Worm (Caenorhabditis elegans): Measurements from ENCODE around the gene trpp-4.

DNA sequence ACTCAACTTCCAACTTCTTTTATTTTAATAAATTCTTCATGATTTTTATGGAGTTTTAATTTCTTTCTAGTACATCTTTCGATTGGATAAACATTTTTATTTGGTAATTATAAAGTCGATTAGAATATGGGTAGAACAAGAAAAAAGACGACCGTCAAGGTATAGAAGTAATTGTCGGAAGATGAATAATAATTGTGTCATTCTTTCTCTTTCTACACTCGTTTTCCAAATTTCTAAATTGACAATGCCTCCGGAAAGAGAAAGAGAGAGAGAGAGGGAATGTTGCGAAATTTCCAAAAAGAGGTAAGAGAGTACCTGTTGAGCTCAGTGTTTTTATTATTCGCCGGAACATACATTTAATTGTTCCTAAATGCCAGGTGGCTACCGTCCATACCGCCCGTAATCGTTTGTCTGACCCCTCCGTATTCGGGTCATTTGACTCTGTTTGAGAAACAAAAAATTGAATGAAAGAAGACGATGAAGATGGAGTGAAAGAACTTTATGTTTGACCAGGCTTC is 18.2 kb upstream of the trpp-4 start, which contains the start of gene E02C12.12:
- TF ChIP-seq ama-1 (optimal IDR thresholded peaks at IDR 0.05) (no peak), mec-3 (tag; optimal IDR thresholded peaks at IDR 0.05; ENCODE audit: borderline replicate concordance) (no peak), sox-2 (GFP tag; IDR thresholded peaks at IDR 0.05) (no peak), lin-11 (tag; optimal IDR thresholded peaks at IDR 0.05) (no peak), ceh-34 (tag; optimal IDR thresholded peaks at IDR 0.05) (no peak), pqm-1 (tag; optimal IDR thresholded peaks at IDR 0.05) (no peak), ahr-1 (tag; optimal IDR thresholded peaks at IDR 0.05) (no peak), unc-42 (tag; optimal IDR thresholded peaks at IDR 0.05) (no peak), dmd-4 (tag; optimal IDR thresholded peaks at IDR 0.05; ENCODE audit: borderline replicate concordance) (no peak), unc-55 (GFP tag; optimal IDR thresholded peaks at IDR 0.05) (no peak)
